Fruit fly (Drosophila melanogaster) whole organism, embryonic: ENCODE results near the gene CG4982.

Experiments
- Aef1 ChIP-seq: fragments of 200-800 bp; sonication (Bioruptor generic); IDR thresholded peaks from 3 replicates; pipeline ENCODE4 v1.3.6; 2022; ENCODE audit warnings: missing biosample characterization, missing genetic modification characterization
- CG10147 ChIP-seq: fragments of 200-800 bp; sonication (Bioruptor generic); optimal IDR thresholded peaks from 2 replicates; lab custom pipeline; 2019; ENCODE audit warnings: missing biosample characterization, mild to moderate bottlenecking, missing genetic modification characterization, moderate library complexity
- CG10431 ChIP-seq: fragments of 200-800 bp; sonication (Bioruptor generic); optimal IDR thresholded peaks from 3 replicates; lab custom pipeline; 2018; ENCODE audit warnings: missing biosample characterization, mild to moderate bottlenecking, missing genetic modification characterization
- CG11504 ChIP-seq: fragments of 200-800 bp; sonication (Bioruptor generic); optimal IDR thresholded peaks from 3 replicates; lab custom pipeline; 2019; ENCODE audit warnings: missing biosample characterization, mild to moderate bottlenecking, missing genetic modification characterization, moderate library complexity
- CG12155 ChIP-seq: fragments of 200-800 bp; sonication (Bioruptor generic); optimal IDR thresholded peaks from 3 replicates; lab custom pipeline; 2016; ENCODE audit warnings: missing biosample characterization, missing genetic modification characterization
- CG12744 ChIP-seq: fragments of 200-800 bp; sonication (Bioruptor generic); optimal IDR thresholded peaks from 2 replicates; lab custom pipeline; 2016; ENCODE audit warnings: missing biosample characterization, missing genetic modification characterization
- CG15479 ChIP-seq: fragments of 200-800 bp; sonication (Bioruptor generic); optimal IDR thresholded peaks from 3 replicates; lab custom pipeline; 2019; ENCODE audit warnings: missing biosample characterization, mild to moderate bottlenecking, missing genetic modification characterization, moderate library complexity
- CG1602 ChIP-seq: fragments of 200-800 bp; sonication (Bioruptor generic); optimal IDR thresholded peaks from 3 replicates; lab custom pipeline; 2016; ENCODE audit warnings: missing biosample characterization, missing genetic modification characterization
- CG17568 ChIP-seq: fragments of 200-800 bp; sonication (Bioruptor generic); optimal IDR thresholded peaks from 2 replicates; lab custom pipeline; 2018; ENCODE audit warnings: missing biosample characterization, mild to moderate bottlenecking, missing genetic modification characterization, moderate library complexity
- CG18619 ChIP-seq: fragments of 200-800 bp; sonication (Bioruptor generic); optimal IDR thresholded peaks from 3 replicates; lab custom pipeline; 2017; ENCODE audit warnings: missing biosample characterization, mild to moderate bottlenecking, missing genetic modification characterization
- CG2129 ChIP-seq: fragments of 200-800 bp; sonication (Bioruptor generic); IDR thresholded peaks from 2 replicates; pipeline ENCODE4 v1.3.6; 2022; ENCODE audit warnings: missing biosample characterization, missing genetic modification characterization; ENCODE audit not compliant: partially characterized antibody
- CG30403 ChIP-seq: fragments of 200-800 bp; sonication (Bioruptor generic); optimal IDR thresholded peaks from 3 replicates; lab custom pipeline; 2016; ENCODE audit warnings: missing biosample characterization, missing genetic modification characterization
- CG31365 ChIP-seq: fragments of 200-800 bp; sonication (Bioruptor generic); optimal IDR thresholded peaks from 2 replicates; lab custom pipeline; 2018; ENCODE audit warnings: missing biosample characterization, mild to moderate bottlenecking, missing genetic modification characterization
- CG32767 ChIP-seq: fragments of 200-800 bp; sonication (Bioruptor generic); IDR thresholded peaks from 2 replicates; pipeline ENCODE4 v1.3.6; 2022; ENCODE audit warnings: missing biosample characterization, missing genetic modification characterization
- CG33213 ChIP-seq: fragments of 200-800 bp; sonication (Bioruptor generic); optimal IDR thresholded peaks from 3 replicates; lab custom pipeline; 2016; ENCODE audit warnings: missing biosample characterization, missing genetic modification characterization
- CG34224 ChIP-seq: fragments of 200-800 bp; sonication (Bioruptor generic); IDR thresholded peaks from 3 replicates; pipeline ENCODE4 v1.3.6; 2022; ENCODE audit warnings: missing biosample characterization, missing genetic modification characterization; ENCODE audit not compliant: partially characterized antibody
- CG4360 ChIP-seq: fragments of 200-800 bp; sonication (Bioruptor generic); IDR thresholded peaks from 2 replicates; pipeline ENCODE4 v1.3.6; 2022; ENCODE audit warnings: missing biosample characterization, missing genetic modification characterization
- CG5245 ChIP-seq: fragments of 200-800 bp; sonication (Bioruptor generic); optimal IDR thresholded peaks from 3 replicates; lab custom pipeline; 2016; ENCODE audit warnings: missing biosample characterization, missing genetic modification characterization
- CG9727 ChIP-seq: fragments of 200-800 bp; sonication (Bioruptor generic); optimal IDR thresholded peaks from 3 replicates; lab custom pipeline; 2017; ENCODE audit warnings: missing biosample characterization, mild to moderate bottlenecking, missing genetic modification characterization
- CG9797 ChIP-seq: fragments of 200-800 bp; sonication (Bioruptor generic); optimal IDR thresholded peaks from 3 replicates; lab custom pipeline; 2018; ENCODE audit warnings: missing biosample characterization, mild to moderate bottlenecking, missing genetic modification characterization
- CHES-1-like ChIP-seq: fragments of 200-800 bp; sonication (Bioruptor generic); optimal IDR thresholded peaks from 2 replicates; lab custom pipeline; 2016; ENCODE audit warnings: missing biosample characterization, missing genetic modification characterization
- Dad ChIP-seq: fragments of 200-800 bp; sonication (Bioruptor generic); optimal IDR thresholded peaks from 3 replicates; lab custom pipeline; 2016; ENCODE audit warnings: missing biosample characterization, missing genetic modification characterization
- Dbx ChIP-seq: fragments of 200-800 bp; sonication (Bioruptor generic); IDR thresholded peaks from 3 replicates; pipeline ENCODE4 v1.3.6; 2022; ENCODE audit warnings: missing biosample characterization, missing genetic modification characterization
- Deaf1 ChIP-seq: fragments of 200-800 bp; optimal IDR thresholded peaks from 3 replicates; lab custom pipeline; 2019; ENCODE audit warnings: missing biosample characterization, mild to moderate bottlenecking, missing genetic modification characterization, moderate library complexity
- Dip2 ChIP-seq: fragments of 200-800 bp; sonication (Bioruptor generic); IDR thresholded peaks from 2 replicates; pipeline ENCODE4 v1.3.6; 2022; ENCODE audit warnings: missing biosample characterization, missing genetic modification characterization
- Fer1 ChIP-seq: fragments of 200-800 bp; sonication (Bioruptor generic); optimal IDR thresholded peaks from 2 replicates; lab custom pipeline; 2017; ENCODE audit warnings: missing biosample characterization, mild to moderate bottlenecking, missing genetic modification characterization
- GATAe ChIP-seq: fragments of 200-800 bp; sonication (Bioruptor generic); conservative IDR thresholded peaks from 2 replicates; pipeline ENCODE4 v1.3.6; 2022; ENCODE audit warnings: missing biosample characterization, missing genetic modification characterization
- HmgZ ChIP-seq: fragments of 200-800 bp; sonication (Bioruptor generic); optimal IDR thresholded peaks from 2 replicates; lab custom pipeline; 2018; ENCODE audit warnings: missing biosample characterization, mild to moderate bottlenecking, missing genetic modification characterization
- Lhr ChIP-seq: fragments of 200-800 bp; sonication (Bioruptor generic); optimal IDR thresholded peaks from 3 replicates; lab custom pipeline; 2017; ENCODE audit warnings: mild to moderate bottlenecking, missing biosample characterization, missing genetic modification reagents, missing genetic modification characterization
- Meics ChIP-seq: fragments of 200-800 bp; sonication (Bioruptor generic); optimal IDR thresholded peaks from 2 replicates; lab custom pipeline; 2017; ENCODE audit warnings: missing biosample characterization, mild to moderate bottlenecking, missing genetic modification characterization
- Nf-YA ChIP-seq: fragments of 200-800 bp; sonication (Bioruptor generic); IDR thresholded peaks from 2 replicates; pipeline ENCODE4 v1.3.6; 2022; ENCODE audit warnings: missing biosample characterization, missing genetic modification characterization
- abd-A ChIP-seq: fragments of 200-800 bp; sonication (Bioruptor generic); optimal IDR thresholded peaks from 3 replicates; lab custom pipeline; 2019; ENCODE audit warnings: missing biosample characterization, mild to moderate bottlenecking, missing genetic modification characterization, moderate library complexity
- ac ChIP-seq: fragments of 200-800 bp; sonication (Bioruptor generic); optimal IDR thresholded peaks from 3 replicates; lab custom pipeline; 2017; ENCODE audit warnings: missing biosample characterization, mild to moderate bottlenecking, missing genetic modification characterization
- ap ChIP-seq: fragments of 200-800 bp; sonication (Bioruptor generic); IDR thresholded peaks from 2 replicates; pipeline ENCODE4 v1.3.6; 2022; ENCODE audit warnings: missing biosample characterization, missing genetic modification characterization
- bbx ChIP-seq: fragments of 200-800 bp; sonication (Bioruptor generic); IDR thresholded peaks from 2 replicates; pipeline ENCODE4 v1.3.6; 2022; ENCODE audit warnings: missing biosample characterization, missing genetic modification characterization; ENCODE audit not compliant: partially characterized antibody
- bsh ChIP-seq, 2 experiments: fragments of 200-800 bp; sonication (Bioruptor generic); optimal IDR thresholded peaks; 2 replicates each; lab custom pipeline; 2017 to 2018; ENCODE audit warnings: mild to moderate bottlenecking in 2 of 2, missing biosample characterization in 2 of 2, missing genetic modification characterization in 2 of 2, moderate library complexity in 1 of 2
- chm ChIP-seq: fragments of 200-800 bp; sonication (Bioruptor generic); IDR thresholded peaks from 2 replicates; pipeline ENCODE4 v1.3.6; 2022; ENCODE audit warnings: missing biosample characterization, missing genetic modification characterization
- disco-r ChIP-seq: fragments of 200-800 bp; sonication (Bioruptor generic); optimal IDR thresholded peaks from 2 replicates; lab custom pipeline; 2016; ENCODE audit warnings: missing biosample characterization, missing genetic modification characterization
- gcm2 ChIP-seq: fragments of 200-800 bp; sonication (Bioruptor generic); optimal IDR thresholded peaks from 2 replicates; lab custom pipeline; 2016; ENCODE audit warnings: missing biosample characterization, missing genetic modification characterization
- h ChIP-seq: fragments of >200 bp; optimal IDR thresholded peaks from 2 replicates; lab custom pipeline; 2017
- hth ChIP-seq: fragments of >200 bp; optimal IDR thresholded peaks from 2 replicates; lab custom pipeline; 2017; ENCODE audit warnings: inconsistent platforms
- jigr1 ChIP-seq: fragments of 200-800 bp; sonication (Bioruptor generic); IDR thresholded peaks from 3 replicates; pipeline ENCODE4 v1.3.6; 2022; ENCODE audit warnings: missing biosample characterization, missing genetic modification characterization
- lola ChIP-seq, 3 experiments: fragments of >200 bp in 2 of 3; fragments of 200-800 bp in 1 of 3; sonication (Bioruptor generic) in 1 of 3; optimal IDR thresholded peaks; 2 replicates each; lab custom pipeline; 2017 to 2019; ENCODE audit warnings: missing biosample characterization in 3 of 3, missing genetic modification characterization in 3 of 3, mild to moderate bottlenecking in 1 of 3, moderate library complexity in 1 of 3
- mld ChIP-seq: fragments of 200-800 bp; sonication (Bioruptor generic); IDR thresholded peaks from 3 replicates; pipeline ENCODE4 v1.3.6; 2022; ENCODE audit warnings: missing biosample characterization, missing genetic modification characterization; ENCODE audit not compliant: partially characterized antibody
- nom ChIP-seq: fragments of 200-800 bp; sonication (Bioruptor generic); optimal IDR thresholded peaks from 2 replicates; lab custom pipeline; 2017; ENCODE audit warnings: missing biosample characterization, missing genetic modification characterization, mild to moderate bottlenecking, moderate library complexity, missing genetic modification reagents
- otp ChIP-seq: fragments of 200-800 bp; sonication (Bioruptor generic); IDR thresholded peaks from 3 replicates; pipeline ENCODE4, ENCODE4 v1.3.6; 2022; ENCODE audit warnings: missing biosample characterization, missing genetic modification characterization
- pzg ChIP-seq: fragments of 200-800 bp; sonication (Bioruptor generic); optimal IDR thresholded peaks from 3 replicates; lab custom pipeline; 2018; ENCODE audit warnings: missing biosample characterization, mild to moderate bottlenecking, missing genetic modification characterization, moderate library complexity
- sim ChIP-seq: fragments of 200-800 bp; sonication (Bioruptor generic); IDR thresholded peaks from 2 replicates; pipeline ENCODE4 v1.3.6; 2022; ENCODE audit warnings: missing biosample characterization, missing genetic modification characterization
- slbo ChIP-seq: fragments of 200-800 bp; sonication (Bioruptor generic); IDR thresholded peaks from 2 replicates; pipeline ENCODE4 v1.3.6; 2022; ENCODE audit warnings: missing biosample characterization, missing genetic modification characterization
- sr ChIP-seq: fragments of 200-800 bp; sonication (Bioruptor generic); IDR thresholded peaks from 3 replicates; pipeline ENCODE4 v1.3.6; 2022; ENCODE audit warnings: missing biosample characterization, missing genetic modification characterization
- ssp ChIP-seq: fragments of 200-800 bp; sonication (Bioruptor generic); IDR thresholded peaks from 2 replicates; pipeline ENCODE4 v1.3.6; 2022; ENCODE audit warnings: missing biosample characterization, missing genetic modification characterization
- yki ChIP-seq: fragments of >200 bp; optimal IDR thresholded peaks from 3 replicates; lab custom pipeline; 2018

The CG4982 gene

DNA sequence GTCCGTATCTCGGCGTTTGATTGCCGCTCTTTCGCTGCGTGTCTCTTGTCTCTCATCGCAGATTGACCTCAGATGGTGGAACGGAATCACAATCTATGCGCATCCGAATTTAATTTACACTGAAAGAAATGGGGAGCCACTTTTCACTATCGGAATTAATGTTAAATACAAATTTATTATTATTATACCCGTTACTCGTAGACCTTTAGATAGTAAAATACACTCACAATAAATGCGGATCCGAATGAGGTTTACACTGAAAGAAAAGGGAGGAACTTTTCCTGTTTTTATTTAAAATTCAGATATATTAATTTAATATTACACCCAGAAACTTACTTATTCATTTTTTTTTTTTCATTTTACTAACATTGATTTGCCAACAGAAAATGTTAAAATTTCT is 12.2 kb upstream of the CG4982 start (continued):
- 0 out of 2 replicates have a peak, but pooled peaks have one; percentile 20 for TF ChIP-seq Nf-YA (GFP tag; lab: Robert Waterston, UW)
- no peak for TF ChIP-seq ac
- no peak for TF ChIP-seq ssp
- no peak for TF ChIP-seq CG12744
- no peak for TF ChIP-seq sim
- TF ChIP-seq mld (GFP tag; lab: Robert Waterston, UW) = no peak
- TF ChIP-seq CG34224 (GFP tag; lab: Robert Waterston, UW) = no peak
- TF ChIP-seq Deaf1 = no peak
- TF ChIP-seq CG31365 = no peak
- TF ChIP-seq slbo = peak; percentile 22; the same call in 1 of the 2 replicates
- TF ChIP-seq ap (GFP tag; lab: Robert Waterston, UW) = peak; percentile 65
- no peak for TF ChIP-seq CG18619 (GFP tag; lab: Kevin White, UChicago)
- no peak for TF ChIP-seq CG11504
- no peak for TF ChIP-seq CG17568 (GFP tag; lab: Kevin White, UChicago)
- TF ChIP-seq CG4360 (GFP tag; lab: Robert Waterston, UW) = no peak
- TF ChIP-seq sr (GFP tag; lab: Robert Waterston, UW) = no peak; the same call in 2 of the 3 replicates
- TF ChIP-seq Aef1 (GFP tag; lab: Robert Waterston, UW) = 0 out of 3 replicates have a peak, but pooled peaks have one; percentile 16
- no peak for TF ChIP-seq CG9727
- no peak for TF ChIP-seq Dad (GFP tag; lab: Kevin White, UChicago)
- TF ChIP-seq CHES-1-like (GFP tag; lab: Kevin White, UChicago) = no peak
- no peak for TF ChIP-seq Fer1
- peak; percentile 3 for TF ChIP-seq CG12155
- no peak for TF ChIP-seq yki (lab: Kevin White, UChicago)
- TF ChIP-seq CG5245 = no peak
- no peak for TF ChIP-seq HmgZ (tag; lab: Kevin White, UChicago)
- no peak for TF ChIP-seq Dbx (GFP tag; lab: Robert Waterston, UW)
- no peak for TF ChIP-seq Dip2 (GFP tag; lab: Robert Waterston, UW)
- TF ChIP-seq Meics (GFP tag; lab: Kevin White, UChicago) = peak; percentile 39
- peak; percentile 46; the same call in 1 of the 2 replicates for TF ChIP-seq CG32767 (GFP tag; lab: Robert Waterston, UW)
- no peak for TF ChIP-seq gcm2
- no peak for TF ChIP-seq abd-A (tag; lab: Kevin White, UChicago)
- TF ChIP-seq h (lab: Kevin White, UChicago) = no peak
- TF ChIP-seq pzg (GFP tag; lab: Kevin White, UChicago) = no peak
- TF ChIP-seq chm (GFP tag; lab: Robert Waterston, UW) = no peak
- TF ChIP-seq CG9797 (GFP tag; lab: Kevin White, UChicago) = no peak
- no peak for TF ChIP-seq jigr1 (GFP tag; lab: Robert Waterston, UW)
- TF ChIP-seq Lhr (GFP tag; lab: Kevin White, UChicago) = no peak
- TF ChIP-seq hth (lab: Kevin White, UChicago) = no peak
- TF ChIP-seq CG10147 = no peak
- no peak for TF ChIP-seq GATAe
- TF ChIP-seq disco-r (GFP tag; lab: Kevin White, UChicago) = no peak
- no peak for TF ChIP-seq CG10431 (GFP tag; lab: Kevin White, UChicago)
- no peak for TF ChIP-seq bsh (GFP tag; optimal IDR thresholded peaks at IDR 0.05; lab: Kevin White, UChicago)
- no peak for TF ChIP-seq nom (GFP tag; lab: Kevin White, UChicago)
- no peak for TF ChIP-seq CG2129 (GFP tag; lab: Robert Waterston, UW)
- no peak for TF ChIP-seq bbx (GFP tag; lab: Robert Waterston, UW)
- no peak for TF ChIP-seq CG15479 (GFP tag; lab: Kevin White, UChicago)
- TF ChIP-seq CG30403 = peak; percentile 48
- no peak for TF ChIP-seq otp
- TF ChIP-seq CG1602 (GFP tag; lab: Kevin White, UChicago) = no peak
- no peak for TF ChIP-seq CG33213
- TF ChIP-seq lola (GFP tag; optimal IDR thresholded peaks at IDR 0.05; lab: Kevin White, UChicago) = no peak
